Worm (Caenorhabditis elegans) whole organism, late embryonic: ENCODE data around the gene C05D12.2.

ENCODE experiments used
- C38D4.7 ChIP-seq: fragments of 200-800 bp; sonication (Bioruptor generic); optimal IDR thresholded peaks from 2 replicates; lab custom pipeline; 2018; ENCODE audit warnings: mild to moderate bottlenecking, missing genetic modification characterization, moderate library complexity, missing compliant biosample characterization
- F13H6.1 ChIP-seq: sonication (generic microtip); optimal IDR thresholded peaks from 2 replicates; lab custom pipeline; 2016; ENCODE audit warnings: missing genetic modification characterization, missing compliant biosample characterization
- K09A11.1 ChIP-seq: sonication (generic microtip); optimal IDR thresholded peaks from 2 replicates; lab custom pipeline; 2017; ENCODE audit warnings: antibody characterized with exemption, mild to moderate bottlenecking, missing genetic modification characterization, missing compliant biosample characterization; ENCODE audit not compliant: insufficient read depth
- T23F11.4 ChIP-seq: fragments of 200-800 bp; sonication (Bioruptor generic); optimal IDR thresholded peaks from 2 replicates; lab custom pipeline; 2018; ENCODE audit warnings: mild to moderate bottlenecking, missing genetic modification characterization, missing compliant biosample characterization
- Y22D7AL.16 ChIP-seq: sonication (generic microtip); optimal IDR thresholded peaks from 2 replicates; lab custom pipeline; 2016; ENCODE audit warnings: missing genetic modification characterization, missing compliant biosample characterization
- ahr-1 ChIP-seq: sonication (generic microtip); optimal IDR thresholded peaks from 2 replicates; lab custom pipeline; 2016; ENCODE audit warnings: missing genetic modification characterization, missing compliant biosample characterization
- ceh-14 ChIP-seq: sonication (generic microtip); optimal IDR thresholded peaks from 2 replicates; lab custom pipeline; 2016; ENCODE audit warnings: missing genotype, missing genetic modification characterization, missing compliant biosample characterization
- ceh-18 ChIP-seq: sonication (generic microtip); optimal IDR thresholded peaks from 2 replicates; lab custom pipeline; 2016; ENCODE audit warnings: missing genetic modification characterization, missing compliant biosample characterization
- ceh-19 ChIP-seq: fragments of 200-800 bp; sonication (Bioruptor generic); optimal IDR thresholded peaks from 2 replicates; lab custom pipeline; 2018; ENCODE audit warnings: mild to moderate bottlenecking, missing genetic modification characterization, missing compliant biosample characterization
- ceh-22 ChIP-seq: sonication (generic microtip); optimal IDR thresholded peaks from 2 replicates; lab custom pipeline; 2017; ENCODE audit warnings: missing biosample characterization, missing genetic modification characterization
- ceh-24 ChIP-seq: sonication (generic microtip); optimal IDR thresholded peaks from 2 replicates; lab custom pipeline; 2016; ENCODE audit warnings: mild to moderate bottlenecking, missing genetic modification characterization, missing compliant biosample characterization
- ceh-31 ChIP-seq: sonication (generic microtip); optimal IDR thresholded peaks from 2 replicates; lab custom pipeline; 2016; ENCODE audit warnings: missing genetic modification characterization, missing compliant biosample characterization
- ceh-34 ChIP-seq: sonication (generic microtip); optimal IDR thresholded peaks from 2 replicates; lab custom pipeline; 2016; ENCODE audit warnings: mild to moderate bottlenecking, missing genetic modification characterization, missing compliant biosample characterization
- ceh-45 ChIP-seq: fragments of 200-800 bp; sonication (Bioruptor generic); IDR thresholded peaks from 2 replicates; pipeline ENCODE4 v1.3.6; 2022; ENCODE audit warnings: missing genetic modification reagents, missing genetic modification characterization, missing compliant biosample characterization
- ceh-6 ChIP-seq: fragments of 200-800 bp; sonication (Bioruptor generic); optimal IDR thresholded peaks from 2 replicates; lab custom pipeline; 2018; ENCODE audit warnings: mild to moderate bottlenecking, missing genetic modification characterization, missing compliant biosample characterization
- ceh-9 ChIP-seq: sonication (generic microtip); optimal IDR thresholded peaks from 2 replicates; lab custom pipeline; 2016; ENCODE audit warnings: mild to moderate bottlenecking, missing genetic modification characterization, inconsistent platforms, missing compliant biosample characterization
- che-1 ChIP-seq: sonication (generic microtip); optimal IDR thresholded peaks from 2 replicates; lab custom pipeline; 2016; ENCODE audit warnings: mild to moderate bottlenecking, missing genetic modification characterization, missing compliant biosample characterization
- dmd-4 ChIP-seq: sonication (generic microtip); optimal IDR thresholded peaks from 2 replicates; lab custom pipeline; 2016; ENCODE audit warnings: borderline replicate concordance, missing genetic modification characterization, missing compliant biosample characterization
- eyg-1 ChIP-seq: sonication (generic microtip); optimal IDR thresholded peaks from 2 replicates; lab custom pipeline; 2016; ENCODE audit warnings: missing genotype, missing genetic modification characterization, missing compliant biosample characterization
- fkh-6 ChIP-seq: sonication (generic microtip); optimal IDR thresholded peaks from 2 replicates; lab custom pipeline; 2016; ENCODE audit warnings: missing genetic modification characterization, missing compliant biosample characterization
- gmeb-2 ChIP-seq: sonication (generic microtip); optimal IDR thresholded peaks from 2 replicates; lab custom pipeline; 2016; ENCODE audit warnings: missing genetic modification characterization, inconsistent platforms, missing compliant biosample characterization
- hlh-30 ChIP-seq: sonication (generic microtip); optimal IDR thresholded peaks from 2 replicates; lab custom pipeline; 2017; ENCODE audit warnings: antibody characterized with exemption, missing genetic modification characterization, missing compliant biosample characterization; ENCODE audit not compliant: insufficient read depth
- hlh-8 ChIP-seq: sonication (generic microtip); optimal IDR thresholded peaks from 2 replicates; lab custom pipeline; 2016; ENCODE audit warnings: missing genotype, missing genetic modification characterization, missing compliant biosample characterization
- lim-6 ChIP-seq: sonication (generic microtip); optimal IDR thresholded peaks from 2 replicates; lab custom pipeline; 2016; ENCODE audit warnings: missing genetic modification characterization, missing compliant biosample characterization
- lin-11 ChIP-seq: fragments of 200-800 bp; sonication (Bioruptor generic); optimal IDR thresholded peaks from 2 replicates; lab custom pipeline; 2018; ENCODE audit warnings: mild to moderate bottlenecking, missing genetic modification characterization, missing compliant biosample characterization
- mec-3 ChIP-seq: sonication (generic microtip); optimal IDR thresholded peaks from 2 replicates; lab custom pipeline; 2016; ENCODE audit warnings: borderline replicate concordance, missing genetic modification characterization, missing compliant biosample characterization
- npax-4 ChIP-seq: sonication (generic microtip); optimal IDR thresholded peaks from 2 replicates; lab custom pipeline; 2016; ENCODE audit warnings: missing genetic modification characterization, missing compliant biosample characterization
- pha-2 ChIP-seq: sonication (generic microtip); optimal IDR thresholded peaks from 2 replicates; lab custom pipeline; 2017; ENCODE audit warnings: mild to moderate bottlenecking, missing genetic modification characterization, missing compliant biosample characterization
- pha-4 ChIP-seq: fragments of 150-350 bp; optimal IDR thresholded peaks from 2 replicates; lab custom pipeline; 2018; ENCODE audit warnings: missing biosample characterization, missing genetic modification reagents, missing genetic modification characterization
- pros-1 ChIP-seq: fragments of 150-350 bp; optimal IDR thresholded peaks from 2 replicates; lab custom pipeline; 2014; ENCODE audit warnings: missing biosample characterization, missing genetic modification reagents, missing genetic modification characterization
- rnt-1 ChIP-seq: sonication (generic microtip); optimal IDR thresholded peaks from 2 replicates; lab custom pipeline; 2016; ENCODE audit warnings: missing genetic modification characterization, missing compliant biosample characterization
- sox-2 ChIP-seq: fragments of 200-800 bp; sonication (Bioruptor generic); IDR thresholded peaks from 2 replicates; pipeline ENCODE4 v1.3.6; 2022; ENCODE audit warnings: missing genetic modification reagents, missing genetic modification characterization, missing compliant biosample characterization
- sox-4 ChIP-seq: sonication (generic microtip); optimal IDR thresholded peaks from 2 replicates; lab custom pipeline; 2017; ENCODE audit warnings: mild to moderate bottlenecking, missing genetic modification characterization, inconsistent platforms, missing compliant biosample characterization
- unc-42 ChIP-seq: sonication (generic microtip); optimal IDR thresholded peaks from 2 replicates; lab custom pipeline; 2016; ENCODE audit warnings: missing genotype, missing genetic modification characterization, missing compliant biosample characterization

C05D12.2 gene

DNA sequence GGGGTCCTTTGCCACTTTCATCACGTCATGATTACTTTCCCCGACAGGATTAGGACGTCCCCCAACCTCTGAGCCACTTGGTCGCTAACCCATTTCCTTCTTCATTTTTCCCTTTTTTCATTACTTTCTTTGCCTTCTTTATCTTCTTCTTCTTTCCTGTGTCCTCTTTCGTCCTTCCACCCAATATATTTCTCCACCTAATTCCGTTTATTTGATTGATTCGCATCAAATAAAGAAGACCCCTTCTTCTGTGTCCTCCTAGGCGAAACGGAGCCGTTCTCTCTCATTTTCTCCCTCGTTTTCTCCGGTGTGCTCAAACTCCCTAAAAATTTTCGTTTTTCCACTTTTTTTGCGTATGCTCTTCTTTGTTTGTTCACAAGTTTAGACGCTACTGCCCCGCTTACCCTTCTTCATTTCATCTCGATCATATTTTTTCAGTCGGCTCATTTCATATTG lies 8.4 kb upstream of the C05D12.2 start, which contains the start of gene C05D12.7:
Gene C05D12.7, plus strand, starts transcription at position 406 of the 456 bp plus-strand sequence.
- TF ChIP-seq che-1 (tag; lab: Kevin White, UChicago) = no peak
- peak; percentile 57 for TF ChIP-seq unc-42 (tag; lab: Kevin White, UChicago)

DNA sequence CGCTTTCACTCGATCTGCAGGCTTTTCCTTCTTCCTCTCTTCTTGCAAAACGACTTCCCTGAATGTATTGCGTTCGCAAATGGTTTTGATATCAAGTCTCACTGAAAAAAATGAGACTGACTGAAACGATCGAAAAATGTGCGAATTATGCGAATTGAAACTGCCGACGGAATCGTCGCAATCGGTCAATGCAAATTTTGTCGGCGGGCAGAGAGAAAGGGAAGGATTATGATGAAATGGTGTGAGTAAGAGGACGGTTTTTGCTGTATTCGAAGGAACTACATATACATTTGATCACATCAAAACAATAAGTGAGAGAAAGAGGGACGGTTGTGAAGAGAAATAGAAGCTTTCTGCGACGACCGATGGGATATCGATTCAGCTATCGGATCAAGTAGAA lies 2.4 kb upstream of the C05D12.2 start, which contains the start of gene C05D12.1:
Gene C05D12.1, minus strand, starts transcription at position 101 of the 400 bp plus-strand sequence.
- TF ChIP-seq dmd-4 (tag; lab: Kevin White, UChicago) = no peak
- TF ChIP-seq unc-42 (tag; lab: Kevin White, UChicago) = no peak
- TF ChIP-seq gmeb-2 = no peak
- TF ChIP-seq ceh-34 (tag; lab: Kevin White, UChicago) = no peak
- TF ChIP-seq Y22D7AL.16 (tag; lab: Kevin White, UChicago) = no peak
- TF ChIP-seq lin-11 = no peak

DNA sequence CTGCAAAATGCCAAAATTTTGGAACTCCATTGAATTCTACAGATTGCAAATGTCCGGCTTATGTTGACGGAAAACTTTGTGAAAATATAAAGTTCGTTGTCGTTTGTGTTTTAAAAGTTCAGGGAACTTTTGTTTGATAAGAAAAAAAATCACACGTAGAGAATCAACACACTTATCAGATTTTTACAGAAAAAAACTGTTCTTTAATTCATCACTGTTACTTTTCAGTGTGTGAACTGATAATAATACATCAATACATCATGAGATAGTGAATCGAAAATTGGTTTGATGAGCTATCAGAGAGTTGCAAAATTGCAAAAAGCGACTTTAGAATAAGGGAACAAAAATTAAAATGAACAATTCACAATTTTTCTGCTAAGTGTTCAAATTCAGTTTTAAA lies 377 bp downstream of the C05D12.2 start:
- TF ChIP-seq pros-1 (tag; lab: Kevin White, UChicago) = no peak
- no peak for TF ChIP-seq C38D4.7 (GFP tag; lab: Kevin White, UChicago)
- TF ChIP-seq ahr-1 = no peak
- TF ChIP-seq ceh-31 (tag; lab: Kevin White, UChicago) = no peak
- no peak for TF ChIP-seq T23F11.4 (GFP tag; lab: Kevin White, UChicago)
- TF ChIP-seq hlh-8 (tag; lab: Kevin White, UChicago) = no peak
- TF ChIP-seq ceh-14 (tag; lab: Kevin White, UChicago) = no peak
- no peak for TF ChIP-seq ceh-18 (tag; lab: Kevin White, UChicago)
- no peak for TF ChIP-seq fkh-6 (tag; lab: Kevin White, UChicago)
- no peak for TF ChIP-seq ceh-6
- no peak for TF ChIP-seq npax-4 (tag; lab: Kevin White, UChicago)
- TF ChIP-seq F13H6.1 = no peak
- no peak for TF ChIP-seq sox-2 (GFP tag; lab: Robert Waterston, UW)
- no peak for TF ChIP-seq ceh-9
- TF ChIP-seq pha-4 = no peak
- no peak for TF ChIP-seq ceh-19 (GFP tag; lab: Kevin White, UChicago)
- no peak for TF ChIP-seq ceh-24 (tag; lab: Kevin White, UChicago)
- TF ChIP-seq K09A11.1 (tag; lab: Kevin White, UChicago) = no peak
- TF ChIP-seq ceh-45 = no peak
- no peak for TF ChIP-seq mec-3 (tag; lab: Kevin White, UChicago)

DNA sequence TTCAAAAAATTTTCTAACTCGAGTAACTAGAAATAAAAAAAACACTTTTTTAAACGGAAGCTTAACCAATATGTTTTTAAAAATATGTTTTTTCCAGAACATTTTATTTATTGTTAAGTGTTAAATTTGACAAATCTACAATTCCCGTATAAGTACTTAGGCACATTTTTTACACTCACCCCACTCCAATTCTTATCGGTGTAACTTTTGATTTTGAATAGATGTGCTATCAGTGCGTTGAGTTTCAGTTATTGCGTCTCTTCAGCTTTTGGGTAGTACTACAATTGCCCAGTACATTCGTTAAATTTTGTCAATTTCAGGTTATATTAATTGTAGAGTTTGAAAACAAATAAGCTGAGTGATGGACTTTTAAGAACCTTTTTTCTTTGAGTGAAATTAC lies 5.9 kb downstream of the C05D12.2 start:
- no peak for TF ChIP-seq rnt-1 (tag; lab: Kevin White, UChicago)
- TF ChIP-seq hlh-30 (tag; lab: Kevin White, UChicago) = no peak
- TF ChIP-seq eyg-1 (tag; lab: Kevin White, UChicago) = no peak

DNA sequence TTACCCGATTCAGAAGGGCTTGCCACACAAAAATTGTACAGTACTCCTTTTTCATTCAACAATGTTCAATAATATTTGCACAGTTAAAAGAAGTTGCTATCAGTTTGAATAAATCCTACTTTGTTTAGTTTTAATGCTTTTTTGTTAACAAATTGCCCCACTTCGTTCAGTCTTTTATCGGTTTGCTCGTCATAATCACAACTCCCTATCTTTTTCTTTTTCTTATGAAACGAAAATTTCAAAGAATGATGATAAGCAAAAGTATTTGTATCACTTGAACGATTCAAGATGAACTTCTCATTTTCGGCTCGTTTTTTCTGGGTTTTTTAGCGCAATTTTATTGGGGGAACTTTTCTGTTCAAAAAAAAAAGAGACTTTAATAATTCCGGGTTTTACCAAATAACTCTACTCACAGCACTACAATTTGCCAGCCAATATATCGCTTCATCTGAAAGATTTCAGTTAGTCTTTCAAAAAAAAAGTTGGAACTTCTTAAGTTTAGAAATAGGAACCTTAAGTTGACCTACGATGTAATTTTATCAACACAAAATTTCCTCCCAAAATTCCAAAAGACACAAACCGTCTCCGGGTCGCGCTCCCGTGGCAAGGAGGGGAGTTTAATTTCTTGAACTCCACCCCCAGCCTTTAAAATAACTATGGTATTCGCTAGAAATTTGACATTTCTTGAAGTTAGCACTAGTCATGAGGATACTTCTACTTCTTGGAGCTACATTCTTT lies 6.6 kb downstream of the C05D12.2 start, which contains the start of gene C05D12.3:
Gene C05D12.3, plus strand, starts transcription at position 688 of the 738 bp plus-strand sequence.
- TF ChIP-seq ceh-22 (tag; lab: Kevin White, UChicago) (no peak), hlh-8 (tag; lab: Kevin White, UChicago) (no peak)

DNA sequence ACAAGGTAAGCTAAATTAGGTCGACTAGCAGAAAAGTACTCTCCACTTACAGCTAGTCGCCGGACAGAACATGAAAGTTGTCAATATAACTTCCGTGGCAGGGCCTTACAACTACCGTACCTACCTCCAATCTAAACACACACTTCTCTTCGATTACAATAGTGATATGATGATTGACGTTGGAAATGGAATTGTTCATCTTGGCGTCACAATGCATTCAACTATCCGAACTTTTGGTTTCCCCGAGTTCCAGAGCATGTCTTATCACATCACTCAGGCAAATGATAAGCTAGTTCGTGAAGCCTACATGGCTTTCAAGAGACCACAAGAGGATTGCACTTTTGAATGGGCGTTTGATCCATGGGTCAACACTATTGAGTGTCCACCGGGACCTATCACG lies 9.2 kb downstream of the C05D12.2 start:
- no peak for TF ChIP-seq pha-2 (tag; lab: Kevin White, UChicago)
- no peak for TF ChIP-seq ceh-31 (tag; lab: Kevin White, UChicago)
- no peak for TF ChIP-seq eyg-1 (tag; lab: Kevin White, UChicago)
- TF ChIP-seq lim-6 (tag; lab: Kevin White, UChicago) = no peak
- no peak for TF ChIP-seq ceh-22 (tag; lab: Kevin White, UChicago)
- TF ChIP-seq sox-4 (tag; lab: Kevin White, UChicago) = no peak
